Worm (Caenorhabditis elegans): ENCODE measurements around the gene C44H9.7.

DNA sequence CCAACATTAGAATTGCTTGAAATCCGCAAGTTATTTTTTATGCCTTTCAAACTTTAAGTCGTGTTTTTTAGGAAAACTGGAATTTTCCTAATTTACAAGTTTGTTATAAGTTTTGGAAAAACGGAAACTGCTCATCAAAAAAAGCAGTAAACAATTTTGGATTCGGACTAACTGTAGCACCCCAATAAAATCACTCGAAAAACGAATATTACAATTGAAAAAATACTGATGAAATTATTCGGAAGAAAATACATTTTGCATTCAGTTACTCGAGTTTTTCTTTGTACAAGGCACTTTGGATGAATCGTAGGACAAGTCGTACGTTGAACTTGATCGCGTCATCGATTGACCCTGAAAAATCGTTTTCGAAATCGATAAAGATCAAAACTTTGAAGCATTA lies 27.7 kb upstream of the C44H9.7 start:
- TF ChIP-seq tab-1 (GFP tag; IDR thresholded peaks at IDR 0.05), result no peak
- no peak for TF ChIP-seq flt-1 (GFP tag; IDR thresholded peaks at IDR 0.05)
- no peak for TF ChIP-seq T22C8.4 (GFP tag; IDR thresholded peaks at IDR 0.05)
- no peak for TF ChIP-seq ref-1 (GFP tag; conservative IDR thresholded peaks at IDR 0.05)
- no peak for TF ChIP-seq ztf-29 (GFP tag; IDR thresholded peaks at IDR 0.05)
- no peak for TF ChIP-seq ztf-23 (GFP tag; IDR thresholded peaks at IDR 0.05)
- TF ChIP-seq med-1 (GFP tag; optimal IDR thresholded peaks at IDR 0.05; ENCODE audit: insufficient read depth), result no peak
- no peak for TF ChIP-seq cog-1 (tag; optimal IDR thresholded peaks at IDR 0.05)
